Fruit fly (Drosophila melanogaster): ENCODE results near the gene CG14968.

The CG14968 gene

dm6 chr3L:3325925-3326903 is 23.3 kb upstream of the CG14968 start, which contains the start of gene Gtpx (continued):
- TF ChIP-seq salm (tag; optimal IDR thresholded peaks at IDR 0.05) (no peak), Spps (tag; optimal IDR thresholded peaks at IDR 0.05) (no peak), CG3726 (GFP tag; IDR thresholded peaks at IDR 0.05) (no peak), Ravus (GFP tag; IDR thresholded peaks at IDR 0.05) (no peak), nau (GFP tag; optimal IDR thresholded peaks at IDR 0.05) (no peak), HmgD (GFP tag; optimal IDR thresholded peaks at IDR 0.05) (peak; percentile 29), CG6791 (GFP tag; IDR thresholded peaks at IDR 0.05; ENCODE audit: partially characterized antibody) (no peak), CG17361 (GFP tag; IDR thresholded peaks at IDR 0.05) (peak; percentile 66; the same call in 2 of the 3 replicates), klu (GFP tag; IDR thresholded peaks at IDR 0.05) (no peak), Oaz (GFP tag; IDR thresholded peaks at IDR 0.05) (no peak), Dp (GFP tag; optimal IDR thresholded peaks at IDR 0.05) (peak; percentile 80), CG8388 (GFP tag; optimal IDR thresholded peaks at IDR 0.05) (peak; percentile 19), CG15073 (GFP tag; optimal IDR thresholded peaks at IDR 0.05) (no peak), Aef1 (GFP tag; IDR thresholded peaks at IDR 0.05) (no peak), Nf-YC (tag; optimal IDR thresholded peaks at IDR 0.05) (peak; percentile 53)

- TF ChIP-seq Hand (GFP tag; optimal IDR thresholded peaks at IDR 0.05) (no peak), CG17385 (GFP tag; optimal IDR thresholded peaks at IDR 0.05) (peak; percentile 73), CG31388 (GFP tag; optimal IDR thresholded peaks at IDR 0.05) (no peak), CG4617 (GFP tag; optimal IDR thresholded peaks at IDR 0.05; ENCODE audit: borderline replicate concordance) (peak; percentile 71), sna (GFP tag; IDR thresholded peaks at IDR 0.05; ENCODE audit: partially characterized antibody) (0 out of 2 replicates have a peak, but pooled peaks have one; percentile 20), MESR4 (GFP tag; optimal IDR thresholded peaks at IDR 0.05) (peak; percentile 96), D (optimal IDR thresholded peaks at IDR 0.05) (peak; percentile 62), D (GFP tag; optimal IDR thresholded peaks at IDR 0.05) (no peak), Bgb (GFP tag; IDR thresholded peaks at IDR 0.05; ENCODE audit: partially characterized antibody) (peak; percentile 5; the same call in 1 of the 2 replicates), bbx (GFP tag; IDR thresholded peaks at IDR 0.05; ENCODE audit: partially characterized antibody) (peak; percentile 28; the same call in 1 of the 2 replicates), CG7963 (GFP tag; IDR thresholded peaks at IDR 0.05; ENCODE audit: partially characterized antibody) (0 out of 3 replicates have a peak, but pooled peaks have one; percentile 35), Fer3 (tag; optimal IDR thresholded peaks at IDR 0.05) (no peak)
Measured at dm6 chr3L:3325597-3325924, 22.6 kb upstream of the CG14968 start.

- TF ChIP-seq Meics (GFP tag; optimal IDR thresholded peaks at IDR 0.05), result peak; percentile 46
- TF ChIP-seq CG34376 (GFP tag; optimal IDR thresholded peaks at IDR 0.05), result peak; percentile 47
- no peak for TF ChIP-seq CG7928 (GFP tag; optimal IDR thresholded peaks at IDR 0.05)
- no peak for TF ChIP-seq CG31388 (GFP tag; optimal IDR thresholded peaks at IDR 0.05)
- TF ChIP-seq CG18764 (GFP tag; optimal IDR thresholded peaks at IDR 0.05), result peak; percentile 21
- peak; percentile 39 for TF ChIP-seq zfh2 (GFP tag; optimal IDR thresholded peaks at IDR 0.05)
- TF ChIP-seq Hr39 (optimal IDR thresholded peaks at IDR 0.05), result no peak
- 0 out of 2 replicates have a peak, but pooled peaks have one; percentile 19 for TF ChIP-seq Ada2b (GFP tag; IDR thresholded peaks at IDR 0.05)
- TF ChIP-seq Hmr (GFP tag; optimal IDR thresholded peaks at IDR 0.05), result peak; percentile 48
- TF ChIP-seq CG3065 (GFP tag; optimal IDR thresholded peaks at IDR 0.05), result no peak
- TF ChIP-seq Fer3 (tag; optimal IDR thresholded peaks at IDR 0.05), result peak; percentile 17
- TF ChIP-seq ems (GFP tag; optimal IDR thresholded peaks at IDR 0.05), result no peak
- 0 out of 3 replicates have a peak, but pooled peaks have one; percentile 6 for TF ChIP-seq CG7357 (GFP tag; IDR thresholded peaks at IDR 0.05)
- TF ChIP-seq pnt (GFP tag; optimal IDR thresholded peaks at IDR 0.05), result peak; percentile 1
- peak; percentile 92 for TF ChIP-seq sd (tag; optimal IDR thresholded peaks at IDR 0.05)
- TF ChIP-seq CG4820 (GFP tag; optimal IDR thresholded peaks at IDR 0.05), result peak; percentile 2
- TF ChIP-seq jumu (GFP tag; optimal IDR thresholded peaks at IDR 0.05), result peak; percentile 10
- peak; percentile 35 for TF ChIP-seq CG10543 (GFP tag; optimal IDR thresholded peaks at IDR 0.05)
- no peak for TF ChIP-seq Sry-β (GFP tag; optimal IDR thresholded peaks at IDR 0.05)
- TF ChIP-seq Xrp1 (GFP tag; IDR thresholded peaks at IDR 0.05), result no peak
- TF ChIP-seq fru (optimal IDR thresholded peaks at IDR 0.05), result no peak
Measured at dm6 chr3L:3319992-3320732, 17.2 kb upstream of the CG14968 start.

All from whole organism, embryonic.